Fruit fly (Drosophila melanogaster) whole organism, adult: Measurements from ENCODE around the gene CG14401.

ENCODE experiments used
- CG11617 ChIP-seq: fragments of 200-800 bp; sonication (Bioruptor generic); optimal IDR thresholded peaks from 2 replicates; lab custom pipeline; 2017; ENCODE audit warnings: mild to moderate bottlenecking, missing biosample characterization, missing genetic modification reagents, missing genetic modification characterization
- CG12768 ChIP-seq: fragments of 200-800 bp; sonication (Bioruptor generic); optimal IDR thresholded peaks from 2 replicates; lab custom pipeline; 2017; ENCODE audit warnings: missing biosample characterization, missing genetic modification characterization, mild to moderate bottlenecking, moderate library complexity, missing genetic modification reagents
- CG14711 ChIP-seq: fragments of 200-800 bp; sonication (Bioruptor generic); optimal IDR thresholded peaks from 2 replicates; lab custom pipeline; 2018; ENCODE audit warnings: missing biosample characterization, mild to moderate bottlenecking, missing genetic modification characterization, moderate library complexity
- CG1620 ChIP-seq: fragments of 200-800 bp; sonication (Bioruptor generic); optimal IDR thresholded peaks from 2 replicates; lab custom pipeline; 2016; ENCODE audit warnings: missing biosample characterization, missing genetic modification characterization
- CG33017 ChIP-seq: fragments of 200-800 bp; sonication (Bioruptor generic); optimal IDR thresholded peaks from 2 replicates; lab custom pipeline; 2018; ENCODE audit warnings: missing biosample characterization, mild to moderate bottlenecking, missing genetic modification characterization, moderate library complexity
- CG5204 ChIP-seq: fragments of 200-800 bp; sonication (Bioruptor generic); optimal IDR thresholded peaks from 2 replicates; lab custom pipeline; 2016; ENCODE audit warnings: missing biosample characterization, missing genetic modification characterization
- CG7045 ChIP-seq: fragments of 200-800 bp; sonication (Bioruptor generic); optimal IDR thresholded peaks from 2 replicates; lab custom pipeline; 2017; ENCODE audit warnings: missing biosample characterization, mild to moderate bottlenecking, missing genetic modification characterization
- CG7101 ChIP-seq: fragments of 200-800 bp; sonication (Bioruptor generic); optimal IDR thresholded peaks from 2 replicates; lab custom pipeline; 2018; ENCODE audit warnings: missing biosample characterization, mild to moderate bottlenecking, missing genetic modification characterization, moderate library complexity
- Clk ChIP-seq: fragments of 200-800 bp; sonication (Bioruptor generic); optimal IDR thresholded peaks from 2 replicates; lab custom pipeline; 2017; ENCODE audit warnings: missing biosample characterization, missing genetic modification characterization
- Crg-1 ChIP-seq: fragments of 200-800 bp; sonication (Bioruptor generic); optimal IDR thresholded peaks from 2 replicates; lab custom pipeline; 2016; ENCODE audit warnings: missing biosample characterization, missing genetic modification characterization
- Hr96 ChIP-seq: fragments of 200-800 bp; sonication (Bioruptor generic); optimal IDR thresholded peaks from 2 replicates; lab custom pipeline; 2016; ENCODE audit warnings: missing biosample characterization, missing genetic modification characterization
- Mnt ChIP-seq: fragments of 200-800 bp; sonication (Bioruptor generic); optimal IDR thresholded peaks from 2 replicates; lab custom pipeline; 2016; ENCODE audit warnings: missing biosample characterization, mild to moderate bottlenecking, missing genetic modification characterization
- bab1 ChIP-seq: fragments of 200-800 bp; sonication (Bioruptor generic); optimal IDR thresholded peaks from 3 replicates; lab custom pipeline; 2019; ENCODE audit warnings: missing biosample characterization, mild to moderate bottlenecking, missing genetic modification characterization, moderate library complexity
- cic ChIP-seq: fragments of 200-800 bp; sonication (Bioruptor generic); optimal IDR thresholded peaks from 2 replicates; lab custom pipeline; 2017; ENCODE audit warnings: missing biosample characterization, mild to moderate bottlenecking, missing genetic modification characterization, moderate library complexity
- cnc ChIP-seq, 2 experiments: fragments of >200 bp; optimal IDR thresholded peaks; 2 replicates each; lab custom pipeline; 2017
- kay ChIP-seq: fragments of 200-800 bp; sonication (Bioruptor generic); peaks from one replicate; lab custom pipeline; 2016; ENCODE audit warnings: missing biosample characterization, missing genetic modification characterization, borderline replicate concordance
- ovo ChIP-seq: fragments of 200-800 bp; sonication (Bioruptor generic); optimal IDR thresholded peaks from 2 replicates; lab custom pipeline; 2016; ENCODE audit warnings: missing biosample characterization, missing genetic modification characterization
- pad ChIP-seq: fragments of 200-800 bp; sonication (Bioruptor generic); optimal IDR thresholded peaks from 3 replicates; lab custom pipeline; 2017; ENCODE audit warnings: missing biosample characterization, missing genetic modification characterization, mild to moderate bottlenecking, moderate library complexity, missing genetic modification reagents
- tj ChIP-seq: fragments of 200-800 bp; sonication (Bioruptor generic); optimal IDR thresholded peaks from 3 replicates; lab custom pipeline; 2017; ENCODE audit warnings: missing biosample characterization, mild to moderate bottlenecking, missing genetic modification characterization, moderate library complexity
- toe ChIP-seq: fragments of 200-800 bp; sonication (Bioruptor generic); optimal IDR thresholded peaks from 2 replicates; lab custom pipeline; 2016; ENCODE audit warnings: missing biosample characterization, missing genetic modification characterization

The CG14401 gene

DNA sequence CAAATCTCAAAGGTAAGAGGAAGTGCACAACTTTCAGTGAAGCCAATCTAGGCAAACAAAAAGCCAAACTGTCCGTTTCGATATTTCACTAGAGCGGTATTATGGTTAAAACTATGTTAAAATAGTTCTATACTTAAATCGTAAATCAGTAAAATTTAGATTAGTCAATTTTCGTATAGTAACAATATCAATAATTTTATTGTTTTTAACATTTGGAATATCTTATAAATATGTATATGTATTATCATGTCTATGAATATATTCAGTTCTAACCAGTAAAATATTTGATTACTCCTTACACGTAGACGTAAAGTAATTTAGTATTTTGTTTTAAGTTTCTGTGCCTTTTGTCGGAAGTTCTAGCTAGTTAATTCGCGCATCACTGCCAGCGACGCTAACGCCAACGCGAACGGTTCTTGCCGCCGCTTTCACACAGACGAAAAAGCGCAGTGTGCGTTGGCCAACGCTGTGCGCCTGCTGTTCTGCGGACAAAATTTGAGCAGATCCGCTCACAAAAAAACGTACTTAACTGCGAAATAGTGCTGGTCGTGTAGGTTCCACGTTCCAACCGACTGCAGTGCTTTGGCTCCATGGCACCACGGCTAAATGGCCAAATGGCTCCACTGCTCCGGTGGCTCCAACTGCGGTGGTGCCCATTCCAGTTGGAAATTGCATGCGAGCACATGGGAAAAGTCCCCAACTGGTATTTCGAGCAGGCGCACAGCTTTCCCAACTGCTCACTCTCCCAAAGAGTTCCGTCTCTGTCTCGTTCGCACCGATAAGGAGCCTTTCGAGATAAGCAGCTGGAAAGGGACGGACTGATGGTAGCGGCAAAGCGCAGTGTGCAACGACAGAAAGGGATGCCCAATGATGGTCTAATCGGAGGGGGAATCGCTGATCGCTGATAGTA, 46.2 kb upstream of the CG14401 start:
- TF ChIP-seq CG7101 (tag; lab: Kevin White, UChicago) (no peak), CG11617 (GFP tag; lab: Kevin White, UChicago) (no peak), toe (GFP tag; lab: Kevin White, UChicago) (peak; percentile 17), cnc (optimal IDR thresholded peaks at IDR 0.05; lab: Kevin White, UChicago) (no peak), Clk (GFP tag; lab: Kevin White, UChicago) (no peak), bab1 (GFP tag; lab: Kevin White, UChicago) (peak; percentile 44), CG5204 (no peak), pad (peak; percentile 100), tj (GFP tag; lab: Kevin White, UChicago) (peak; percentile 49), CG7045 (no peak), CG12768 (GFP tag; lab: Kevin White, UChicago) (peak; percentile 48), kay (GFP tag; lab: Kevin White, UChicago) (peak; percentile 41), cic (GFP tag; lab: Kevin White, UChicago) (peak; percentile 86), CG14711 (tag; lab: Kevin White, UChicago) (no peak), CG33017 (no peak), ovo (GFP tag; lab: Kevin White, UChicago) (peak; percentile 73), Crg-1 (GFP tag; lab: Kevin White, UChicago) (no peak), CG1620 (GFP tag; lab: Kevin White, UChicago) (no peak), Mnt (GFP tag; lab: Kevin White, UChicago) (peak; percentile 99), Hr96 (peak; percentile 46)

DNA sequence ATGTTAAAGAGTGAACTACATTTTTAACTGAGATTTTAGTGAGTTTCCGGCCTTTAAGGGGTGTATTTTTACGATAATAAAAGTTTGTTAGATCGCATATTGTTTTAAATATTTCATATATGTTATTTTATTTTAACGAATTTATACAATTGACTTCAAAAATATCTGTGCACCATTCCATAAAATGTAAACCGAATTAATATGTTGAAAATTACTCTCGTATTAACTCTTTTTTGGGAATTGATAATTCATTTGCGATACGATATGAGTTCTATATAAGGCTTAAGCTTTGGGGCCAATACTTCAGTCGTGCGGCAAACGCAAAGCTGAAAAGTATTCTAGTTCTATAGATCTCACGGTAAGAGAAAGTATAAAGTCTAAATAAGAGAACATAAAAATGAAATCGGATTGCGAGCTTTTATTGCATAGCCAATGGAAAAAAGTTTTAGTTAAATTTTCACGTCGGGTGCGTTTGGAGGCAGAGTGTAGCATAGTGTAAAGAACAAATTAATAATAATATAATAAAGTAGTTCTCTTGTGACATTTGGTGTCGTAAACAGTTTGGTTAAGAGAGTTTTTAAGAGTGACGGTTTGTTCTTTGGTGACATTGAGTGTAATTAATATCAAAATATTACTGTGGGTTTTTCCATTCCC, 45.4 kb upstream of the CG14401 start:
- TF ChIP-seq CG7101 (tag; lab: Kevin White, UChicago) (no peak), CG14711 (tag; lab: Kevin White, UChicago) (no peak), CG11617 (GFP tag; lab: Kevin White, UChicago) (no peak), CG1620 (GFP tag; lab: Kevin White, UChicago) (no peak), CG33017 (peak; percentile 6), cnc (optimal IDR thresholded peaks at IDR 0.05; lab: Kevin White, UChicago) (no peak), CG12768 (GFP tag; lab: Kevin White, UChicago) (no peak), tj (GFP tag; lab: Kevin White, UChicago) (no peak), kay (GFP tag; lab: Kevin White, UChicago) (peak; percentile 96)

DNA sequence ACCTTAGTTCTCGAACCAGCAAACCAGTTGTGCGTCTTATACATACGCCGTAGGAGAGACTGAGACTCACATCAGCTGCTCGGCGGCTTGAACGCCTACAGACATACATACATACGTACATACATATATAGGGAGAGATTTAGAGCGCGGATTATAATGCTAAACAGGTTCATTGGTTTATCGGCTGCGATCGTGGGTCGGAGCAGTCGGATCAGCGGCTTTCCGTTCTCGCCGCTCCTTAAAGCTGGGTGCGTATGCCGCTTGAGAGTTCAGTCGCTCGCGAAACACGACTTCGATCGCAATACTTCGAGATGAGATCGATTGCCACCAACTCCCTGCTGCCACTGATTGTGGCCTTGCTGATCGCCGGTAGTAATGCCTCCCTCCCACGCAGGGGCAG, 44.4 kb upstream of the CG14401 start:
- TF ChIP-seq CG5204 (no peak), CG1620 (GFP tag; lab: Kevin White, UChicago) (no peak), kay (GFP tag; lab: Kevin White, UChicago) (peak; percentile 54), tj (GFP tag; lab: Kevin White, UChicago) (no peak)

DNA sequence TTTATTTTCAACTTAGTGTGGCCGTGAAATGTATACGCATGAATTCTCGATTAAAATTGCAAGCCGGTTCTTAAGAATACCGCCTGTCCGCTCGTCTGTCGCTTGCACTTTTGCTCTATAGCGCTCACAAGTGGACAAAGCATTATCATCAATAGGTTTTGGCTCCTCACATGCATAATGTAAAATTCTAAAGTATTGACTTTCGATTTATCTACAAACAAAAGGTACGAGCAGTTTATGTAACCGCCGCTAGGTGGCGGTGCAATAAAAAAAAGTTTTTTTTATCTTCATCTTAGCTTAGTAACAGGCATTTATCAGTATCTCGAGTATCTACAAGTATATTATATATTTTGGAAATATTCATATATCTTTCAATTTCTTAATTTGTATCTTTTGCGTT, 43.4 kb upstream of the CG14401 start:
- TF ChIP-seq Clk (GFP tag; lab: Kevin White, UChicago): no peak
- TF ChIP-seq ovo (GFP tag; lab: Kevin White, UChicago): no peak
- peak; percentile 76 for TF ChIP-seq kay (GFP tag; lab: Kevin White, UChicago)
- TF ChIP-seq CG7045: no peak

DNA sequence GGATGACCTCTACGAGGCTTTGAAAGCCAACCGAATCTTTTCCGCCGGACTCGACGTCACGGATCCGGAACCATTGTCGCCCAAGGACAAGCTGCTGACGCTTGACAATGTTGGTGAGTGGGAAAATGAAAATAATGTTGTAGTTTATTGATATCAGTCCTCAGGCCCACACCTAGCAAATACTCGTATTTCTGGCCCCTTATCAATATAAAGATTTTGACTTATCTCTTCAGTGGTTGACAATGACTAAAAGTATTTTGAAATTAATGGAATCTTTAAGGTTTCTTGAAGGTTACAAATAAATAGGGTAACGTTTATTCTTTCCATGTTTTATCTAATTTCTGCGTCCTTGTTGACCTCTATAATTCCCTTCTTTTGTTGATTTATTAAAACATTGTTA, 42.6 kb upstream of the CG14401 start:
- TF ChIP-seq kay (GFP tag; lab: Kevin White, UChicago) (no peak), Hr96 (no peak), CG14711 (tag; lab: Kevin White, UChicago) (no peak), toe (GFP tag; lab: Kevin White, UChicago) (no peak), bab1 (GFP tag; lab: Kevin White, UChicago) (no peak), ovo (GFP tag; lab: Kevin White, UChicago) (no peak), tj (GFP tag; lab: Kevin White, UChicago) (no peak), Crg-1 (GFP tag; lab: Kevin White, UChicago) (no peak), CG11617 (GFP tag; lab: Kevin White, UChicago) (no peak), CG7045 (no peak), CG33017 (no peak)

DNA sequence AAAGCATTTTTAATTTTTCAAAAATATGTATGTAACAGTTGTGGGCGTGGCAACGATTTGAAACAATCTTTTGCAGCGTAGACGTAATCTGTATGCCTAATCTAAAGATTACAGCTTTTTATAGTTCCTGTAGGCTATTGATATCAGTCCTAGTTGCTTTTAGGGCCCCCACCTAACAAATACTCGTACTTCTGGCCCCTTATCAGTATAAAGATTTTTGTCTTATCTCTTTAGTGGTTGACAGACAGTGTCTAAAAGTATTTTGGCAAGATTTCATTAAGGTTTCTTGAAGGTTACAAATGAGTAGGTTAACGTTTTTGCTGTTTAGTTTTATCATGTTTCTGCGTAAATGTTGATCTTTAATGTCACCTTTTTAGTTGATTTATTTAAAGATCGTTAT, 41.0 kb upstream of the CG14401 start:
- TF ChIP-seq cic (GFP tag; lab: Kevin White, UChicago): peak; percentile 55
- no peak for TF ChIP-seq CG14711 (tag; lab: Kevin White, UChicago)

DNA sequence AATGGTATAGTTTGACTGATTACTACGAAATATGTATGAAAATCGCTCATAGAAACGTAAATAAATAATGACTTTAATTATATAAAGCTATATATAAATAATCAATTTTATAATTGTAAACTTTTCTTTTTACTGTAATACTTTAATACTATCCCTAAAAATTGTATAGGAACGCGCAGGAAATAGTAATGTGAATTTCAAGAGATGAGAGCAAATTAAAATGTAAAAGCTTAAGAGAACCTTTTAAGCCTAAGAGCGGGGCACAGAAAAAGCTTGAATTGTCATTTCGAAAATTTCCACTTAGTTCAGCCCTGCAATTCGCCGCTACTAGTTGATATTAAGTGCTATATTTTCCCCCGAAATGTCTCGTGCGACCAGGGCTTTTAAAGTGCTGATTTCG, 40.3 kb upstream of the CG14401 start, which contains the start of gene CG31673:
TSS of gene CG31673 (plus strand) at position 301 of the 400 bp plus-strand sequence.
- no peak for TF ChIP-seq cic (GFP tag; lab: Kevin White, UChicago)
- no peak for TF ChIP-seq Clk (GFP tag; lab: Kevin White, UChicago)
- no peak for TF ChIP-seq bab1 (GFP tag; lab: Kevin White, UChicago)
- no peak for TF ChIP-seq tj (GFP tag; lab: Kevin White, UChicago)
